Fruit fly (Drosophila melanogaster): ENCODE measurements around the gene Mob2.

Gene Mob2

DNA sequence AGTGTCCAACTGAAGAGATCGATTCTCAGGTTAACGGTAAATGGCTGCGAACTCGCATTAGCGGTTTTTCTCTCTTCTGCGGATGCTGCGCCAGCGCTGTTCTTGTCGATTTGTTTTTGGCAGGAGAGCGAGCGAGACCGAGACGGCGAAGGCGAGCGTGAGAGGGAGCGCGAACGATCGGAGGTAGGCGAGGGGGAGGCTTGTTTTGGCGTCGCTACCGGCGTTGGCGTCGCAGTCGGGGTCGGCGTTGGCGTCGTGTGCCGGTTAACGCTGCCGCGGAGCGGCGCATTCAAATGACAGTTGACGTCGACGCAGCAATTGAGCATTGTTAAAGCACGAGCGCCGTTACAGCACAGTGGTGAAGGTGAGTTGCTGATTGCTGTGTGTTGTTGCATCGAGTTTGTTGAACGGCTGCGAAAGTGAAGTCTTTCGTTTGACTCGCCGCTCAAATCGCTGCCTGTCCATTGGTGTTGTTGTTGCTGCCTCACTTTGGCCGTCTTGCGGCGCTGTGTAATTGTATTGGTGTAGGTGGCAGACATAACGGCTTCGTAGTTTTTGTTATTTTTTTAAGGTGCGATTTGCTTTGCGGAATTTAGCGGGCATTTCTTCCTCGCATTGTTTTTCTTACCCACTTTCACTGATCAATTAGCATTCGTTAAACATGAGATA lies 24.9 kb upstream of the Mob2 start (continued):
- TF ChIP-seq Stat92E (GFP tag; optimal IDR thresholded peaks at IDR 0.05), result peak in 1 of 3 experiments; percentile 43
- no peak for TF ChIP-seq schlank (tag; optimal IDR thresholded peaks at IDR 0.05)
- no peak for TF ChIP-seq CG16815 (GFP tag; optimal IDR thresholded peaks at IDR 0.05)
- no peak for TF ChIP-seq CG10979 (tag; optimal IDR thresholded peaks at IDR 0.05)
- TF ChIP-seq eve (GFP tag; optimal IDR thresholded peaks at IDR 0.05), result no peak
- TF ChIP-seq z (GFP tag; IDR thresholded peaks at IDR 0.05), result peak; percentile 42; the same call in 1 of the 3 replicates
- TF ChIP-seq crol (GFP tag; IDR thresholded peaks at IDR 0.05), result peak; percentile 99
- TF ChIP-seq stwl (tag; optimal IDR thresholded peaks at IDR 0.05), result peak; percentile 25
- TF ChIP-seq CG10267 (tag; optimal IDR thresholded peaks at IDR 0.05), result no peak
- TF ChIP-seq HLH3B (GFP tag; IDR thresholded peaks at IDR 0.05), result no peak; the same call in 1 of the 2 replicates
- TF ChIP-seq Lim3 (GFP tag; IDR thresholded peaks at IDR 0.05), result no peak
- TF ChIP-seq CG13296 (GFP tag; optimal IDR thresholded peaks at IDR 0.05), result no peak
- peak; percentile 18 for TF ChIP-seq cg (GFP tag; optimal IDR thresholded peaks at IDR 0.05)
- TF ChIP-seq Jarid2 (GFP tag; optimal IDR thresholded peaks at IDR 0.05), result no peak
- no peak for TF ChIP-seq Hr51 (GFP tag; optimal IDR thresholded peaks at IDR 0.05)
- TF ChIP-seq CG34422 (GFP tag; IDR thresholded peaks at IDR 0.05), result peak; percentile 76; the same call in 1 of the 3 replicates
- no peak for TF ChIP-seq en (GFP tag; optimal IDR thresholded peaks at IDR 0.05)
- no peak for TF ChIP-seq CG8089 (GFP tag; optimal IDR thresholded peaks at IDR 0.05)
- peak; percentile 26 for TF ChIP-seq HLHmδ (GFP tag; optimal IDR thresholded peaks at IDR 0.05)
- TF ChIP-seq CG4730 (GFP tag; IDR thresholded peaks at IDR 0.05), result no peak
- peak; percentile 20 for TF ChIP-seq CG6813 (GFP tag; optimal IDR thresholded peaks at IDR 0.05)
- no peak for TF ChIP-seq CG11247 (GFP tag; IDR thresholded peaks at IDR 0.05)
- no peak for TF ChIP-seq Asciz (GFP tag; optimal IDR thresholded peaks at IDR 0.05)
- no peak for TF ChIP-seq CG11696 (GFP tag; IDR thresholded peaks at IDR 0.05)
- TF ChIP-seq odd (GFP tag; optimal IDR thresholded peaks at IDR 0.05), result peak; percentile 15
- TF ChIP-seq CG14860 (GFP tag; IDR thresholded peaks at IDR 0.05; ENCODE audit: partially characterized antibody), result no peak
- TF ChIP-seq CG3838 (GFP tag; optimal IDR thresholded peaks at IDR 0.05), result no peak
- TF ChIP-seq CG4404 (GFP tag; IDR thresholded peaks at IDR 0.05), result no peak
- TF ChIP-seq Antp (GFP tag; optimal IDR thresholded peaks at IDR 0.05), result no peak
- no peak for TF ChIP-seq CG3281 (GFP tag; optimal IDR thresholded peaks at IDR 0.05)
- TF ChIP-seq Kr (GFP tag; optimal IDR thresholded peaks at IDR 0.05), result no peak
- no peak for TF ChIP-seq esg (GFP tag; conservative IDR thresholded peaks at IDR 0.05)
- TF ChIP-seq CG3847 (GFP tag; IDR thresholded peaks at IDR 0.05), result 0 out of 2 replicates have a peak, but pooled peaks have one; percentile 9
- peak; percentile 44; the same call in 1 of the 2 replicates for TF ChIP-seq CG13287 (GFP tag; IDR thresholded peaks at IDR 0.05; ENCODE audit: partially characterized antibody)
- no peak for TF ChIP-seq CG11093 (GFP tag; IDR thresholded peaks at IDR 0.05)
- peak; percentile 21; the same call in 1 of the 3 replicates for TF ChIP-seq CG16813 (GFP tag; IDR thresholded peaks at IDR 0.05; ENCODE audit: partially characterized antibody)
- no peak for TF ChIP-seq Fer1 (GFP tag; optimal IDR thresholded peaks at IDR 0.05)
- TF ChIP-seq CG12942 (GFP tag; optimal IDR thresholded peaks at IDR 0.05), result no peak
- TF ChIP-seq CG11695 (GFP tag; IDR thresholded peaks at IDR 0.05), result no peak
- TF ChIP-seq chm (GFP tag; IDR thresholded peaks at IDR 0.05), result no peak
- TF ChIP-seq CG42726 (GFP tag; IDR thresholded peaks at IDR 0.05; ENCODE audit: partially characterized antibody), result no peak
- peak; percentile 69; the same call in 1 of the 2 replicates for TF ChIP-seq rib (GFP tag; IDR thresholded peaks at IDR 0.05)
- TF ChIP-seq CG30431 (GFP tag; optimal IDR thresholded peaks at IDR 0.05), result no peak
- TF ChIP-seq CG3163 (GFP tag; optimal IDR thresholded peaks at IDR 0.05), result peak; percentile 88
- TF ChIP-seq CG1832 (GFP tag; optimal IDR thresholded peaks at IDR 0.05), result peak; percentile 90
- peak; percentile 83 for TF ChIP-seq Blimp-1 (GFP tag; optimal IDR thresholded peaks at IDR 0.05)
- no peak for TF ChIP-seq fd64A (GFP tag; optimal IDR thresholded peaks at IDR 0.05)
- no peak for TF ChIP-seq CG6683 (GFP tag; optimal IDR thresholded peaks at IDR 0.05)
- no peak for TF ChIP-seq CG17912 (GFP tag; optimal IDR thresholded peaks at IDR 0.05)

Measured in whole organism, embryonic.